Fruit fly (Drosophila melanogaster): Measurements from ENCODE around the gene CG42813.

The CG42813 gene

DNA sequence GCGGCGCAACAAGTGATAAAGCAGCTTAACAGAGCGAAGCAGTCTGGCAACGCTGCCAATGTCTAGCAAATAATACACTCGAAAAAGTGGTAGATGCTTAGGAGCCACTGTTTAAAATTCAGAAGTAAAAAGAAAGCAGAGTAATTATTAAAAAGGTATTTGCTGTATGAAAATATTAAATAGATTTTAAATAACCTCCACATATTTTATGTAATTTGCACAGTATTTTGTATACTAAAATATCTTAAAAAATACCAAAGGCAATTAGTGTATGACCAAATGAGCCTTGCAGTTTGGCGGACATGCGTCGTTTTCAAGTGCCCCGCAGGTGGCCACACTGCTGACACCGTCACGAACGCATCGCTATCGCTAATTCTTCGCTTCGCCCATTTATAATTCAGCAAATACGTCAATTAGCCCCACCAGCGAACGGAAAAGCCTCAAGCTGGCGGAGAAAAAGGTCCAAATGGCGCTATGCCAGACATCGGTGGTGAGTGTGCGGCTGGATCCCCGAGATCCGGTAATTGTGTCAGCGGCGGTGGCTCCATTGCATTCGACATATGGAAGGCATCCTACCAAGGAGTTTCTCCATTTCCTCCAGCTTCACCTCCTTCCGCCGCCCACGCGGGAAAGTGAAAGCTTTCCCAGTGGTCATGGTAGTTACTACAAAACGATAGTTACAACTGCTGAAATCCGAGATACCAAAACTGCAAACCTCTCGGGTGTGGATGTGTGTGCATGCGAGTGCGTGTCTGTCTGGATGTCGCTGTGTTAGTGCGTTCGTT lies 25.0 kb upstream of the CG42813 start, which contains the start of gene pll (continued):
- TF ChIP-seq CG11085 (GFP tag; IDR thresholded peaks at IDR 0.05) (peak; percentile 77; the same call in 1 of the 2 replicates), lab (GFP tag; optimal IDR thresholded peaks at IDR 0.05) (peak; percentile 86), CG7987 (GFP tag; optimal IDR thresholded peaks at IDR 0.05) (peak; percentile 32), ap (GFP tag; IDR thresholded peaks at IDR 0.05) (peak; percentile 58), CG7271 (tag; optimal IDR thresholded peaks at IDR 0.05) (peak; percentile 17), B-H2 (GFP tag; optimal IDR thresholded peaks at IDR 0.05) (no peak), CG5245 (GFP tag; optimal IDR thresholded peaks at IDR 0.05) (peak; percentile 62), CHES-1-like (GFP tag; optimal IDR thresholded peaks at IDR 0.05) (peak; percentile 66), ATbp (GFP tag; optimal IDR thresholded peaks at IDR 0.05) (no peak), CG11093 (GFP tag; IDR thresholded peaks at IDR 0.05) (peak; percentile 75), Dip2 (GFP tag; IDR thresholded peaks at IDR 0.05) (no peak), esg (GFP tag; conservative IDR thresholded peaks at IDR 0.05) (peak; percentile 83), slou (GFP tag; optimal IDR thresholded peaks at IDR 0.05) (peak; percentile 38), unpg (GFP tag; optimal IDR thresholded peaks at IDR 0.05) (peak; percentile 84), CG6854 (GFP tag; optimal IDR thresholded peaks at IDR 0.05) (no peak), ttk (GFP tag; IDR thresholded peaks at IDR 0.05) (peak; percentile 84), CG43689 (GFP tag; IDR thresholded peaks at IDR 0.05) (peak; percentile 60; the same call in 1 of the 2 replicates), dmrt11E (tag; optimal IDR thresholded peaks at IDR 0.05) (peak; percentile 72), zf30C (GFP tag; optimal IDR thresholded peaks at IDR 0.05) (peak; percentile 90), NC2α (GFP tag; optimal IDR thresholded peaks at IDR 0.05) (no peak), jumu (GFP tag; optimal IDR thresholded peaks at IDR 0.05) (peak; percentile 47), Sry-β (GFP tag; optimal IDR thresholded peaks at IDR 0.05) (no peak), CG12769 (tag; optimal IDR thresholded peaks at IDR 0.05) (no peak), Blimp-1 (GFP tag; optimal IDR thresholded peaks at IDR 0.05) (peak; percentile 78), yki (optimal IDR thresholded peaks at IDR 0.05) (no peak), mam (GFP tag; optimal IDR thresholded peaks at IDR 0.05) (peak; percentile 89), schlank (tag; optimal IDR thresholded peaks at IDR 0.05) (peak; percentile 50), Hand (GFP tag; optimal IDR thresholded peaks at IDR 0.05) (peak; percentile 23), CG8478 (optimal IDR thresholded peaks at IDR 0.05) (no peak), stc (GFP tag; IDR thresholded peaks at IDR 0.05) (peak; percentile 85), usp (GFP tag; optimal IDR thresholded peaks at IDR 0.05) (no peak), zfh2 (GFP tag; optimal IDR thresholded peaks at IDR 0.05) (peak; percentile 66), CG16863 (GFP tag; optimal IDR thresholded peaks at IDR 0.05) (peak; percentile 61), pita (GFP tag; optimal IDR thresholded peaks at IDR 0.05) (no peak), Side (GFP tag; optimal IDR thresholded peaks at IDR 0.05) (peak; percentile 41), Fer3 (tag; optimal IDR thresholded peaks at IDR 0.05) (peak; percentile 87), HLHmδ (GFP tag; optimal IDR thresholded peaks at IDR 0.05) (no peak), CG11398 (GFP tag; optimal IDR thresholded peaks at IDR 0.05) (no peak), peb (GFP tag; IDR thresholded peaks at IDR 0.05) (peak; percentile 83), CG14050 (GFP tag; IDR thresholded peaks at IDR 0.05) (peak; percentile 68), jing (GFP tag; optimal IDR thresholded peaks at IDR 0.05) (no peak), corto (GFP tag; optimal IDR thresholded peaks at IDR 0.05) (no peak), CG15514 (GFP tag; optimal IDR thresholded peaks at IDR 0.05) (peak; percentile 79), tup (GFP tag; optimal IDR thresholded peaks at IDR 0.05) (peak; percentile 36), CG11696 (GFP tag; IDR thresholded peaks at IDR 0.05) (peak; percentile 73), CG42726 (GFP tag; IDR thresholded peaks at IDR 0.05; ENCODE audit: partially characterized antibody) (peak; percentile 35; the same call in 1 of the 2 replicates), abd-A (tag; optimal IDR thresholded peaks at IDR 0.05) (no peak), tll (GFP tag; optimal IDR thresholded peaks at IDR 0.05) (peak in 1 of 2 experiments; percentile 44), CG32767 (GFP tag; IDR thresholded peaks at IDR 0.05) (peak; percentile 77)
